Worm (Caenorhabditis elegans): ENCODE data around the gene snb-7.

DNA sequence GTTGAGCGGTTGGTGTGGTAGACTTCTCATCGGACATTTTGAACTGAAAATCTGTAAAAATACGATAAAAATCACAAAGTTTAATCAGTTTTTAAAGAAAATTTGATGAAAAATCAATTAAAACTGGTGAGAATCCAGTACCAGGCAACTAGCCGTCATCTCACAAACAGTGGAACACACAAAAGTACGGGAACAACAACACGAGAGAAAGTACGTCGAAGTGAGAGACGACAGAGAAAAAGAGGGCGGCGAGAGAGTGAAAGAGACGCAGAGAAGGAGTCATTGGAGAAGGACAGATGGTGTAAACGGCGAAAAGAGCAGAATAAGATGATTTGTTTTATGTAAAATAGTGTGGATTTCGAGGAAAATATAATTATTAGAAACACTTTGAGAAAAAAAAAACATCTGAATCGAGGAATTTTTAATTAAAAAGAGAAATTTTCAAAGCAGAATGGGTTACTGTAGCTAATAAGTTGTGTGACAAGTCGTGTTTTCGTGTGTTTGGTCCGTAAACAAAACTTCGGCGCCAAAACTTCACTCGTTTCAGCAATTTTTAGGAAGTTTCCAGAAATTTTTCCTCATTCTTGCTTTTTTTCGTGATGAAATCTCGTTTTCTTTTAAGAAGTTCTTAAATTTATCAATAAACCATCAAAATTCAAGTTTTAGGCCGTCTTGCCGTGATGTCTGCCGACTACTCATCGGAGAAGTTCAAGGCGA lies 6.7 kb downstream of the snb-7 start, which contains the start of the genes hsb-1 and let-99:
- no peak for TF ChIP-seq dao-5 (tag; optimal IDR thresholded peaks at IDR 0.05)
- no peak for TF ChIP-seq him-1 (tag; optimal IDR thresholded peaks at IDR 0.05)

All from whole organism, L4/young adult.